Fruit fly (Drosophila melanogaster): ENCODE measurements around the gene CG44422.
A peak's percentile ranks its signal among the peaks of the same experiment; 100 is the strongest.

Gene CG44422

dm6 chrX:11325175-11325768 lies 22.7 kb upstream of the CG44422 start, which contains the start of gene Gapvd1:
Gapvd1 (plus strand) TSS chrX:11325385.
- peak; percentile 45 for TF ChIP-seq CG17801 (GFP tag; optimal IDR thresholded peaks at IDR 0.05; ENCODE audit: partially characterized antibody)

DNA sequence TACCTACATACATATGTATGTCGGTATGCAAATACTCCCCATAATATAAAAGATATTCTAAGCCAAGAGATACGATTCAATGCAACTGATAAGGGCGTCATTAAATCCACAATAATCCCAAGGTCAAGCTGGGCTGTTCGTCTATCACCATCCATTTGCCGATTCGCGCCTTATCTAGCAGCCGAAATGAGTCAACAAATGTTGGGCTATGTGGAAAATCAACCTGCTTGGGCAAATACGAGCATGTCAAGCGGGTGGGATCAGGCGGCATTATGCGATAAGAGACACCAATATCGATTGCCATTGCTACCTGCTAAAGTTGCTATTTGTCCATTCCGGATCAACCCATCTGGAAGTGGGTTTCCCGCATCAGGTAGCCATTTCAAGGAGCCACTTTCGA lies 20.1 kb upstream of the CG44422 start:
- no peak for TF ChIP-seq CG17801 (GFP tag; optimal IDR thresholded peaks at IDR 0.05; ENCODE audit: partially characterized antibody)

- no peak for TF ChIP-seq CG17801 (GFP tag; optimal IDR thresholded peaks at IDR 0.05; ENCODE audit: partially characterized antibody)
Observed at dm6 chrX:11322257-11322656, 19.7 kb upstream of the CG44422 start, which contains the start of gene sisA. sisA (minus strand) TSS chrX:11322357.

DNA sequence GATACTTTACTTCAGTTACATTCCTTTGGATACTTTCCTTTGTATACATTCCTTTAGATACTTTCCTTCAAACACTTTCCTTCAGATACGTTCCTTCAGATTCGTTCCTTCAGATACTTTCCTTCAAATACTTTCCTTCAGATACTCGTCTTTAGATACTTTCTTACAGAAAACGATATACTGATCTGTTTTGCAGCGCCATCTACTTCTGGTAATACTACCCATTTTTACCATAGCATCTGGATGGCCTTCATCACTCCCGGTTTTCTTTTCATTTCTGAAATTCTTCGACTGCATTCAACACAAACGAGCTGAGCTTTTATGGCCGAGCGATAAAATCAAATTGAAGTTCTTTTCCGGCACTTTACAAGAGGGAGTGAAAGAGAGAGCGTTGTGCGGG lies 17.3 kb upstream of the CG44422 start:
- TF ChIP-seq CG17801 (GFP tag; optimal IDR thresholded peaks at IDR 0.05; ENCODE audit: partially characterized antibody) = no peak

DNA sequence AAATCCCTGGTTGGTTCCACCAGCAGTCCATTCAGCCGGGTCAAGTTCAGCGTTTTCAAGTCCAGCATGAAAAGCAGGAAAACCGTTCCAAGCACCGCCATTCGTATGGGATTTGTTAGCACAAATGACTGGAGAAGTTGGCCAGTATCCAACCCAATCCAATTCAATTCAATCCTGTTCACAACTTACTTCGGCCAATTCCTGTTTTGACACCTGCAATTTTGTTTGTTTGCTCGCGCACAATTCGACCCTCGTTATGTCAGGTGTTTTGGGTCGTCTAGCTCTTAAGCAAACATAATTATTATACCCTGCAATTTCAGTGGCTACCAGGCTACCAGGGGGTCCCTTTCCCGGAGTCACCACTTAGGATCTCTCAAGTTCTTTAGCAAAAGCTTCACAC lies 8.5 kb upstream of the CG44422 start, which contains the start of gene Ir10a:
Gene Ir10a (minus strand): TSS at position 101 of the 400 bp plus-strand sequence.
- TF ChIP-seq CG17801 (GFP tag; optimal IDR thresholded peaks at IDR 0.05; ENCODE audit: partially characterized antibody) = no peak

DNA sequence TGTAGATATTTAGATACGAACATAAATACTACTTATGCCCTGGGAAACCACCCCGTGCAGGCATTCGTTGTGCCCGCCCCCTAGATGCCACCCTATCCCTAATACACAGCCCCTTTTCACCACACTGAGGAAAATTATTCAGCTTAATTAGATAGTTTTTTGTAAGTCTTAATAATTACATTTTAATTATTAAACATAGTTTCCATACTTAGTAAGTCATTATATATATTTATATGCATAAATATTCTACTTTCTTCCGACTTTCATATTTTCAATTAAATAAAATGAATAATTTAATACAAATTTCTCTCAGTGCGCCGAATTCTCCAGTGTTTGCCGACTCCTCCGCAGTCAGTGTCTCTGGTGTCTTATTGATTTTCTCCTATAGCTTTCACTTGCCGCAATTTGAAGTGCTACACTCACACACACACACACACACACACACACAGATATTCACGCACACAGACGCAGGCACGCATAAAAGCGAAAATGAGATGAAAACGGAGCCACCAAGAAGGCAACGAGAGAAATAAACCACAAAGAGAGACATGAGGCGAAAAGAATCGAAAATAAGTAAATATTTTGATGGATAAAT lies 7.1 kb downstream of the CG44422 start:
- TF ChIP-seq CG17801 (GFP tag; optimal IDR thresholded peaks at IDR 0.05; ENCODE audit: partially characterized antibody) = no peak

DNA sequence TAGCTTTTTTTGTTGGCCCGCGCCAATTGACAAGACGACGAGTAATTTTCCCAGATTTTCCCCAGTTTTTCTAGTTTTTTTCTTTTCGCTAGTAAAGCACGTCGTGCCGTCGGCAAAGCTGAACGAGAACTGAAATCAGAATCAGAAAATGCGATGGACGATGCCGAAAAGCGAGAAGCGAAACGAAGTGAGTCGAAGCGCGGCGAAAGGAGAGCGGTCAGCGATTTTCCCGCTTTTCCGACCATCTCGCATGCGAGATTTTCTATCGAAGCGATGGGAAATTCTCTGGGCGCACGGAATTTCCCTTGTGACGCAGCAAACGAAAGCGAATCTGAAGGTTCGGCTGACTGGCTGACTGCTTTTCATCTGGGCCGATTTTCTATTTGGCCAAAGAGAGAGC lies 9.0 kb downstream of the CG44422 start:
- TF ChIP-seq CG17801 (GFP tag; optimal IDR thresholded peaks at IDR 0.05; ENCODE audit: partially characterized antibody) = no peak

DNA sequence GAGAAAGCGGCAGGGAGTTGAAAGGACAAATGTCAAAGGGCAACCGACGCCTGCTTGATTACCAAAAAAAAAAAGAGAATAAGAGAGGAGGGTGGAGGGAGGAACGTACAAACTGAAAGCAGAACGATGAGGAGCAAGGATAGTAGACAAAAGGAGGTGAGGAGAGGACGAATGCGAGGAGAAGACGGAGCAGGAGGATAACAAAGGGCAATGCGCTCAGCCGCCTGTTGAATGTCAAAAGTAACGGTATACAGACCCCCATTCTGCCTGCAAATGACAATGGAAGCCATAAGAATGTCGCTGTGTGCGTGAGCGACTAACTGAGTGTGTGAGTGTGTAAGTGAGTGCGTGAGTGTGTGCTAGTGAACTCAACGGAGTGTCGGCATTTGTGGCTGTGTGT lies 17.6 kb downstream of the CG44422 start:
- TF ChIP-seq CG17801 (GFP tag; optimal IDR thresholded peaks at IDR 0.05; ENCODE audit: partially characterized antibody) = no peak

- TF ChIP-seq CG17801 (GFP tag; optimal IDR thresholded peaks at IDR 0.05; ENCODE audit: partially characterized antibody) = no peak
Observed at dm6 chrX:11283570-11283969, 19.0 kb downstream of the CG44422 start.

- no peak for TF ChIP-seq CG17801 (GFP tag; optimal IDR thresholded peaks at IDR 0.05; ENCODE audit: partially characterized antibody)
Observed at dm6 chrX:11247936-11248335, 54.6 kb downstream of the CG44422 start, which contains the start of gene CG15198. CG15198 (plus strand) TSS chrX:11248236.

dm6 chrX:11203104-11203503 lies 99.5 kb downstream of the CG44422 start:
- no peak for TF ChIP-seq CG17801 (GFP tag; optimal IDR thresholded peaks at IDR 0.05; ENCODE audit: partially characterized antibody)

dm6 chrX:11201948-11202347 lies 100.6 kb downstream of the CG44422 start, which contains the start of gene CG11106:
CG11106 (plus strand) TSS chrX:11202248.
- TF ChIP-seq CG17801 (GFP tag; optimal IDR thresholded peaks at IDR 0.05; ENCODE audit: partially characterized antibody) = no peak

DNA sequence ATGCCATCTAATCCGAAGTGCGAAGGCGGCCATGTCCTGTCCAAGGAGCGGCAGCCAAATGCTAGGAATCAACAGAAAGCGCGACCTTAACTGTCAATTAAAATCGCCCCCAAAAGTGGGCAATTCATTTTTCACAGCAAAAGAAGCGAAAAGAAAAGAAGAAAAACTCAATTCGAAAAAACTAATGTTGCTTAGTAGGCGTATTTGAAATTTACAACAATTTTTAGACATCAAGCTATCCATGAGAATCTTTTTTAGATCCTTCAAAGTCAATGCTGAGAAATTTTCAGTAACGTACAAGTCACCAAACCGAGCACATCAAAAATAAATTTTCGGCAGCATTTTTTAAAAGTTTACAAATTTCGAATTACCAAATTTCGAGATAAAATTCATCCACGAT lies 120.0 kb downstream of the CG44422 start, which contains the start of gene CG15200:
Gene CG15200 (plus strand): TSS at position 301 of the 400 bp plus-strand sequence.
- TF ChIP-seq CG17801 (GFP tag; optimal IDR thresholded peaks at IDR 0.05; ENCODE audit: partially characterized antibody) = no peak

dm6 chrX:11176073-11176472 lies 126.5 kb downstream of the CG44422 start:
- TF ChIP-seq CG17801 (GFP tag; optimal IDR thresholded peaks at IDR 0.05; ENCODE audit: partially characterized antibody) = no peak

dm6 chrX:11170578-11170977 lies 132.0 kb downstream of the CG44422 start, which contains the start of gene CG1394:
CG1394 (minus strand) TSS chrX:11170678.
- no peak for TF ChIP-seq CG17801 (GFP tag; optimal IDR thresholded peaks at IDR 0.05; ENCODE audit: partially characterized antibody)
